Fruit fly (Drosophila melanogaster) whole organism, embryonic: ENCODE measurements around the gene Pdhb.

ENCODE experiments used
- B-H2 ChIP-seq: fragments of 200-800 bp; sonication (Bioruptor generic); optimal IDR thresholded peaks from 2 replicates; lab custom pipeline; 2018; ENCODE audit warnings: missing biosample characterization, mild to moderate bottlenecking, missing genetic modification characterization
- CG10209 ChIP-seq: fragments of 200-800 bp; sonication (Bioruptor generic); optimal IDR thresholded peaks from 3 replicates; lab custom pipeline; 2017; ENCODE audit warnings: missing biosample characterization, mild to moderate bottlenecking, missing genetic modification characterization, missing genetic modification reagents
- CG12769 ChIP-seq: fragments of 200-800 bp; sonication (Bioruptor generic); optimal IDR thresholded peaks from 2 replicates; lab custom pipeline; 2019; ENCODE audit warnings: missing biosample characterization, mild to moderate bottlenecking, missing genetic modification characterization, moderate library complexity
- CG13123 ChIP-seq: fragments of 200-800 bp; sonication (Bioruptor generic); optimal IDR thresholded peaks from 2 replicates; lab custom pipeline; 2016; ENCODE audit warnings: missing biosample characterization, missing genetic modification characterization
- CG15479 ChIP-seq: fragments of 200-800 bp; sonication (Bioruptor generic); optimal IDR thresholded peaks from 3 replicates; lab custom pipeline; 2019; ENCODE audit warnings: missing biosample characterization, mild to moderate bottlenecking, missing genetic modification characterization, moderate library complexity
- CG17361 ChIP-seq: fragments of 200-800 bp; sonication (Bioruptor generic); IDR thresholded peaks from 3 replicates; pipeline ENCODE4 v1.3.6; 2022; ENCODE audit warnings: missing biosample characterization, missing genetic modification characterization
- CG18262 ChIP-seq: fragments of 200-800 bp; optimal IDR thresholded peaks from 3 replicates; lab custom pipeline; 2019; ENCODE audit warnings: missing biosample characterization, mild to moderate bottlenecking, missing genetic modification characterization, moderate library complexity
- CG18619 ChIP-seq: fragments of 200-800 bp; sonication (Bioruptor generic); optimal IDR thresholded peaks from 3 replicates; lab custom pipeline; 2017; ENCODE audit warnings: missing biosample characterization, mild to moderate bottlenecking, missing genetic modification characterization
- CG4328 ChIP-seq: fragments of 200-800 bp; sonication (Bioruptor generic); optimal IDR thresholded peaks from 3 replicates; lab custom pipeline; 2017; ENCODE audit warnings: missing biosample characterization, missing genetic modification reagents, missing genetic modification characterization
- CG4360 ChIP-seq: fragments of 200-800 bp; sonication (Bioruptor generic); IDR thresholded peaks from 2 replicates; pipeline ENCODE4 v1.3.6; 2022; ENCODE audit warnings: missing biosample characterization, missing genetic modification characterization
- CG4820 ChIP-seq: fragments of 200-800 bp; sonication (Bioruptor generic); optimal IDR thresholded peaks from 3 replicates; lab custom pipeline; 2016; ENCODE audit warnings: missing biosample characterization, missing genetic modification characterization
- CG7372 ChIP-seq: fragments of 200-800 bp; sonication (Bioruptor generic); IDR thresholded peaks from 2 replicates; pipeline ENCODE4 v1.3.6; 2022; ENCODE audit warnings: missing biosample characterization, missing genetic modification characterization
- CG7786 ChIP-seq: fragments of 200-800 bp; sonication (Bioruptor generic); optimal IDR thresholded peaks from 2 replicates; lab custom pipeline; 2016; ENCODE audit warnings: missing biosample characterization, missing genetic modification characterization
- CG8290 ChIP-seq, 3 experiments: fragments of 200-800 bp; sonication (Bioruptor generic); optimal IDR thresholded peaks; 2 replicates each; lab custom pipeline; 2016 to 2019; ENCODE audit warnings: missing biosample characterization in 3 of 3, missing genetic modification characterization in 3 of 3, mild to moderate bottlenecking in 2 of 3, moderate library complexity in 1 of 3
- CG9876 ChIP-seq: fragments of 200-800 bp; sonication (Bioruptor generic); optimal IDR thresholded peaks from 2 replicates; lab custom pipeline; 2016; ENCODE audit warnings: missing biosample characterization, missing genetic modification characterization
- CkIIα-i1 ChIP-seq: fragments of 200-800 bp; sonication (Bioruptor generic); IDR thresholded peaks from 2 replicates; pipeline ENCODE4 v1.3.6; 2022; ENCODE audit warnings: missing biosample characterization, missing genetic modification characterization
- E2f2 ChIP-seq: fragments of 200-800 bp; sonication (Bioruptor generic); IDR thresholded peaks from 2 replicates; pipeline ENCODE4 v1.3.6; 2022; ENCODE audit warnings: missing biosample characterization, missing genetic modification characterization
- Ets97D ChIP-seq: fragments of 200-800 bp; sonication (Bioruptor generic); optimal IDR thresholded peaks from 3 replicates; lab custom pipeline; 2016; ENCODE audit warnings: missing biosample characterization, missing genetic modification characterization
- Fer1 ChIP-seq: fragments of 200-800 bp; sonication (Bioruptor generic); optimal IDR thresholded peaks from 2 replicates; lab custom pipeline; 2017; ENCODE audit warnings: missing biosample characterization, mild to moderate bottlenecking, missing genetic modification characterization
- GATAe ChIP-seq: fragments of 200-800 bp; sonication (Bioruptor generic); conservative IDR thresholded peaks from 2 replicates; pipeline ENCODE4 v1.3.6; 2022; ENCODE audit warnings: missing biosample characterization, missing genetic modification characterization
- HLH3B ChIP-seq: fragments of 200-800 bp; sonication (Bioruptor generic); IDR thresholded peaks from 2 replicates; pipeline ENCODE4 v1.3.6; 2022; ENCODE audit warnings: missing biosample characterization, missing genetic modification characterization
- HmgZ ChIP-seq: fragments of 200-800 bp; sonication (Bioruptor generic); optimal IDR thresholded peaks from 2 replicates; lab custom pipeline; 2018; ENCODE audit warnings: missing biosample characterization, mild to moderate bottlenecking, missing genetic modification characterization
- MESR4 ChIP-seq: fragments of 200-800 bp; sonication (Bioruptor generic); optimal IDR thresholded peaks from 2 replicates; lab custom pipeline; 2018; ENCODE audit warnings: missing biosample characterization, mild to moderate bottlenecking, missing genetic modification characterization, moderate library complexity
- PHDP ChIP-seq: fragments of 200-800 bp; sonication (Bioruptor generic); optimal IDR thresholded peaks from 3 replicates; lab custom pipeline; 2018; ENCODE audit warnings: missing biosample characterization, mild to moderate bottlenecking, missing genetic modification characterization, moderate library complexity
- Ptx1 ChIP-seq: fragments of 200-800 bp; sonication (Bioruptor generic); IDR thresholded peaks from 2 replicates; pipeline ENCODE4 v1.3.6; 2022; ENCODE audit warnings: missing biosample characterization, missing genetic modification characterization
- Stat92E ChIP-seq, 3 experiments: fragments of >200 bp in 2 of 3; fragments of 200-800 bp in 1 of 3; sonication (Bioruptor generic) in 1 of 3; optimal IDR thresholded peaks; 2 replicates each; lab custom pipeline; 2017 to 2019; ENCODE audit warnings: missing biosample characterization in 3 of 3, missing genetic modification characterization in 3 of 3, mild to moderate bottlenecking in 1 of 3, moderate library complexity in 1 of 3
- Taf1 ChIP-seq: fragments of 200-800 bp; sonication (Bioruptor generic); IDR thresholded peaks from 2 replicates; pipeline ENCODE4 v1.3.6; 2022; ENCODE audit warnings: missing biosample characterization, missing genetic modification characterization
- Tbp ChIP-seq: fragments of >200 bp; optimal IDR thresholded peaks from 2 replicates; lab custom pipeline; 2018; ENCODE audit warnings: missing biosample characterization, missing genetic modification characterization
- Xbp1 ChIP-seq: fragments of 200-800 bp; sonication (Bioruptor generic); optimal IDR thresholded peaks from 3 replicates; lab custom pipeline; 2016; ENCODE audit warnings: missing biosample characterization, mild to moderate bottlenecking, missing genetic modification characterization
- al ChIP-seq: fragments of 200-800 bp; sonication (Bioruptor generic); IDR thresholded peaks from 2 replicates; pipeline ENCODE4 v1.3.6; 2022; ENCODE audit warnings: missing biosample characterization, missing genetic modification characterization
- amos ChIP-seq: fragments of 200-800 bp; sonication (Bioruptor generic); IDR thresholded peaks from 2 replicates; pipeline ENCODE4 v1.3.6; 2022; ENCODE audit warnings: missing biosample characterization, missing genetic modification characterization; ENCODE audit not compliant: partially characterized antibody
- fru ChIP-seq: fragments of >200 bp; optimal IDR thresholded peaks from 2 replicates; lab custom pipeline; 2017
- ftz-f1 ChIP-seq: fragments of 200-800 bp; sonication (Bioruptor generic); optimal IDR thresholded peaks from 2 replicates; lab custom pipeline; 2016; ENCODE audit warnings: missing biosample characterization, missing genetic modification characterization
- grau ChIP-seq: fragments of 200-800 bp; optimal IDR thresholded peaks from 3 replicates; lab custom pipeline; 2019; ENCODE audit warnings: missing biosample characterization, mild to moderate bottlenecking, missing genetic modification characterization, moderate library complexity
- hkb ChIP-seq, 2 experiments: fragments of 200-800 bp in 1 of 2; fragments of >200 bp in 1 of 2; sonication (Bioruptor generic) in 1 of 2; IDR thresholded peaks in 1 of 2; optimal IDR thresholded peaks in 1 of 2; 2 replicates each; pipeline versions ENCODE4 v1.3.6 to Lab custom; 2017 to 2022; ENCODE audit warnings: missing biosample characterization in 1 of 2, missing genetic modification characterization in 1 of 2
- inv ChIP-seq: fragments of 200-800 bp; sonication (Bioruptor generic); IDR thresholded peaks from 2 replicates; pipeline ENCODE4 v1.3.6; 2022; ENCODE audit warnings: missing biosample characterization, missing genetic modification characterization; ENCODE audit not compliant: partially characterized antibody
- jumu ChIP-seq: fragments of 200-800 bp; sonication (Bioruptor generic); optimal IDR thresholded peaks from 3 replicates; lab custom pipeline; 2016; ENCODE audit warnings: missing biosample characterization, missing genetic modification characterization
- ken ChIP-seq: fragments of 200-800 bp; sonication (Bioruptor generic); IDR thresholded peaks from 3 replicates; pipeline ENCODE4 v1.3.6; 2022; ENCODE audit warnings: missing biosample characterization, missing genetic modification characterization
- knrl ChIP-seq: fragments of 200-800 bp; sonication (Bioruptor generic); IDR thresholded peaks from 3 replicates; pipeline ENCODE4 v1.3.6; 2022; ENCODE audit warnings: missing biosample characterization, missing genetic modification characterization; ENCODE audit not compliant: partially characterized antibody
- lola ChIP-seq, 3 experiments: fragments of >200 bp in 2 of 3; fragments of 200-800 bp in 1 of 3; sonication (Bioruptor generic) in 1 of 3; optimal IDR thresholded peaks; 2 replicates each; lab custom pipeline; 2017 to 2019; ENCODE audit warnings: missing biosample characterization in 3 of 3, missing genetic modification characterization in 3 of 3, mild to moderate bottlenecking in 1 of 3, moderate library complexity in 1 of 3
- nerfin-1 ChIP-seq: fragments of 200-800 bp; sonication (Bioruptor generic); optimal IDR thresholded peaks from 3 replicates; lab custom pipeline; 2019; ENCODE audit warnings: missing biosample characterization, mild to moderate bottlenecking, missing genetic modification characterization, moderate library complexity
- psq ChIP-seq: fragments of 200-800 bp; sonication (Bioruptor generic); optimal IDR thresholded peaks from 2 replicates; lab custom pipeline; 2017; ENCODE audit warnings: missing biosample characterization, missing genetic modification characterization
- so ChIP-seq: fragments of 200-800 bp; sonication (Bioruptor generic); IDR thresholded peaks from 3 replicates; pipeline ENCODE4 v1.3.6; 2022; ENCODE audit warnings: missing biosample characterization, missing genetic modification characterization
- tgo ChIP-seq: fragments of 200-800 bp; sonication (Bioruptor generic); IDR thresholded peaks from 3 replicates; pipeline ENCODE4 v1.3.6; 2022; ENCODE audit warnings: missing biosample characterization, missing genetic modification characterization
- tll ChIP-seq, 2 experiments: fragments of 200-800 bp in 1 of 2; fragments of >200 bp in 1 of 2; sonication (Bioruptor generic) in 1 of 2; optimal IDR thresholded peaks; 2 replicates each; lab custom pipeline; 2017 to 2019; ENCODE audit warnings: missing biosample characterization in 2 of 2, missing genetic modification characterization in 2 of 2, mild to moderate bottlenecking in 1 of 2, moderate library complexity in 1 of 2
- tup ChIP-seq: fragments of 200-800 bp; sonication (Bioruptor generic); optimal IDR thresholded peaks from 2 replicates; lab custom pipeline; 2016; ENCODE audit warnings: missing biosample characterization, mild to moderate bottlenecking, missing genetic modification characterization, moderate library complexity
- usp ChIP-seq: fragments of >200 bp; optimal IDR thresholded peaks from 2 replicates; lab custom pipeline; 2017; ENCODE audit warnings: missing biosample characterization, missing genetic modification characterization
- zen2 ChIP-seq: fragments of 200-800 bp; sonication (Bioruptor generic); IDR thresholded peaks from 3 replicates; pipeline ENCODE4 v1.3.6; 2022; ENCODE audit warnings: missing biosample characterization, missing genetic modification characterization; ENCODE audit not compliant: partially characterized antibody
- zf30C ChIP-seq: fragments of 200-800 bp; sonication (Bioruptor generic); optimal IDR thresholded peaks from 3 replicates; lab custom pipeline; 2018; ENCODE audit warnings: missing biosample characterization, mild to moderate bottlenecking, missing genetic modification characterization

The Pdhb gene

dm6 chr3R:29116167-29116725, 3.4 kb downstream of the Pdhb start, which contains the start of gene Atg14 (continued):
- TF ChIP-seq usp (no peak), nerfin-1 (tag; lab: Kevin White, UChicago) (peak; percentile 10), ken (GFP tag; lab: Robert Waterston, UW) (no peak), MESR4 (GFP tag; lab: Kevin White, UChicago) (peak; percentile 66), so (no peak), CG13123 (GFP tag; lab: Kevin White, UChicago) (no peak), Fer1 (GFP tag; lab: Kevin White, UChicago) (peak; percentile 37), amos (GFP tag; lab: Robert Waterston, UW) (peak; percentile 92), CG18619 (GFP tag; lab: Kevin White, UChicago) (no peak), PHDP (tag; lab: Kevin White, UChicago) (peak; percentile 31), CG18262 (tag; lab: Kevin White, UChicago) (peak; percentile 5), hkb (optimal IDR thresholded peaks at IDR 0.05; lab: Kevin White, UChicago) (no peak), hkb (GFP tag; IDR thresholded peaks at IDR 0.05; lab: Robert Waterston, UW) (0 out of 2 replicates have a peak, but pooled peaks have one; percentile 20), ftz-f1 (GFP tag; lab: Kevin White, UChicago) (no peak), GATAe (GFP tag; lab: Robert Waterston, UW) (no peak), CG10209 (GFP tag; lab: Kevin White, UChicago) (no peak), HmgZ (peak; percentile 69), lola (GFP tag; optimal IDR thresholded peaks at IDR 0.05; lab: Kevin White, UChicago) (no peak), Stat92E (GFP tag; optimal IDR thresholded peaks at IDR 0.05; lab: Kevin White, UChicago) (peak in 1 of 3 experiments; percentile 11), Xbp1 (GFP tag; lab: Kevin White, UChicago) (peak; percentile 15), CG4820 (no peak), knrl (GFP tag; lab: Robert Waterston, UW) (peak; percentile 81), CG4360 (GFP tag; lab: Robert Waterston, UW) (no peak), al (GFP tag; lab: Robert Waterston, UW) (no peak), CG4328 (no peak), B-H2 (GFP tag; lab: Kevin White, UChicago) (peak; percentile 86), tll (GFP tag; optimal IDR thresholded peaks at IDR 0.05; lab: Kevin White, UChicago) (no peak), jumu (GFP tag; lab: Kevin White, UChicago) (no peak), Ptx1 (GFP tag; lab: Robert Waterston, UW) (no peak), Ets97D (no peak), CG17361 (GFP tag; lab: Robert Waterston, UW) (0 out of 3 replicates have a peak, but pooled peaks have one; percentile 16), CG7786 (no peak), CkIIα-i1 (GFP tag; lab: Robert Waterston, UW) (no peak), psq (GFP tag; lab: Kevin White, UChicago) (no peak), CG8290 (GFP tag; optimal IDR thresholded peaks at IDR 0.05; lab: Kevin White, UChicago) (no peak), CG8290 (tag; optimal IDR thresholded peaks at IDR 0.05; lab: Kevin White, UChicago) (peak in 1 of 2 experiments; percentile 54), E2f2 (GFP tag; lab: Robert Waterston, UW) (peak; percentile 98), tup (GFP tag; lab: Kevin White, UChicago) (no peak), tgo (GFP tag; lab: Robert Waterston, UW) (no peak), HLH3B (GFP tag; lab: Robert Waterston, UW) (no peak), CG9876 (GFP tag; lab: Kevin White, UChicago) (no peak), Taf1 (GFP tag; lab: Robert Waterston, UW) (no peak), CG12769 (no peak), CG7372 (GFP tag; lab: Robert Waterston, UW) (no peak), zf30C (no peak), inv (peak; percentile 79), CG15479 (GFP tag; lab: Kevin White, UChicago) (no peak), fru (lab: Kevin White, UChicago) (no peak), zen2 (GFP tag; lab: Robert Waterston, UW) (peak; percentile 92), grau (peak; percentile 35), Tbp (no peak)
